Worm (Caenorhabditis elegans): ENCODE measurements around the gene ZK686.6.
A peak's percentile ranks its signal among the peaks of the same experiment; 100 is the strongest.

Gene ZK686.6

DNA sequence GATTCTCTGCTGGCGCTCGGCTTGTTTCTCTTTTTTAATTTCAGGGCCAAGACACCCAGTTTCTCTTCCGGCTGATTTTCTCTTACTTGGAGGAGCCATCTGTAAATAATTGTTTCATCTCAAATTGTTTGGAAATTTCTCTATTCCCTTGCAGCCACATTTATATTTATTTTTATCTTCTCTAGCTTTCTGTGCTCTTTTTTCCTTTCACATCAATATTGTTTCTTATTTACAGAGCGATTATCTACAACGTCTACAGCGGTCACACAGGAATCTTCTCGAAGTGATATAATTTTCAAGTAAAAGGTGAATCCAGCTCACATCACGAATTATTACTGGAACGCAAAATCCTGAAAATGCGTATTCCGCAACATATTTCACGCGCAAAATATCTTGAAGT is at the start of gene ZK686.6, which contains the start of gene ZK686.1:
Gene ZK686.6, minus strand, starts transcription at position 101 of the 400 bp plus-strand sequence.
Gene ZK686.1, plus strand, starts transcription at position 234 of the 400 bp plus-strand sequence.
- TF ChIP-seq ceh-83 (GFP tag; optimal IDR thresholded peaks at IDR 0.05) (no peak), ces-1 (GFP tag; optimal IDR thresholded peaks at IDR 0.05) (no peak), unc-120 (tag; optimal IDR thresholded peaks at IDR 0.05; ENCODE audit: poor library complexity, severe bottlenecking) (no peak), sem-2 (GFP tag; optimal IDR thresholded peaks at IDR 0.05) (no peak), unc-39 (tag; optimal IDR thresholded peaks at IDR 0.05) (no peak), nhr-237 (tag; optimal IDR thresholded peaks at IDR 0.05) (no peak), drap-1 (GFP tag; optimal IDR thresholded peaks at IDR 0.05) (no peak), sptf-1 (tag; optimal IDR thresholded peaks at IDR 0.05) (no peak), unc-62 (GFP tag; optimal IDR thresholded peaks at IDR 0.05) (no peak), snpc-4 (tag; optimal IDR thresholded peaks at IDR 0.05) (no peak), mab-5 (tag; optimal IDR thresholded peaks at IDR 0.05) (no peak), lin-13 (tag; optimal IDR thresholded peaks at IDR 0.05) (no peak), bed-3 (GFP tag; optimal IDR thresholded peaks at IDR 0.05) (no peak), mep-1 (tag; optimal IDR thresholded peaks at IDR 0.05) (no peak), lin-32 (GFP tag; optimal IDR thresholded peaks at IDR 0.05) (no peak), ham-2 (GFP tag; optimal IDR thresholded peaks at IDR 0.05) (no peak), pha-4 (tag; optimal IDR thresholded peaks at IDR 0.05) (no peak), nhr-12 (tag; optimal IDR thresholded peaks at IDR 0.05) (no peak), ceh-43 (GFP tag; optimal IDR thresholded peaks at IDR 0.05) (no peak), mls-2 (tag; optimal IDR thresholded peaks at IDR 0.05) (no peak)

- TF ChIP-seq flh-1 (GFP tag; optimal IDR thresholded peaks at IDR 0.05) (no peak), lsy-2 (tag; optimal IDR thresholded peaks at IDR 0.05) (peak; percentile 3)
Observed at ce11 chrIII:7819866-7820265, 47.1 kb upstream of the ZK686.6 start.

- TF ChIP-seq blmp-1 (tag; optimal IDR thresholded peaks at IDR 0.05) (no peak), unc-39 (tag; optimal IDR thresholded peaks at IDR 0.05) (no peak), zip-8 (tag; optimal IDR thresholded peaks at IDR 0.05) (no peak), elt-3 (tag; optimal IDR thresholded peaks at IDR 0.05) (no peak), sptf-1 (tag; optimal IDR thresholded peaks at IDR 0.05) (no peak), ceh-43 (GFP tag; optimal IDR thresholded peaks at IDR 0.05) (no peak), nhr-237 (tag; optimal IDR thresholded peaks at IDR 0.05) (no peak), unc-62 (GFP tag; optimal IDR thresholded peaks at IDR 0.05) (no peak), flh-1 (GFP tag; optimal IDR thresholded peaks at IDR 0.05) (no peak), nhr-28 (tag; optimal IDR thresholded peaks at IDR 0.05) (no peak), ceh-83 (GFP tag; optimal IDR thresholded peaks at IDR 0.05) (no peak), lin-32 (GFP tag; optimal IDR thresholded peaks at IDR 0.05) (no peak), snpc-4 (tag; optimal IDR thresholded peaks at IDR 0.05) (no peak), lsy-2 (tag; optimal IDR thresholded peaks at IDR 0.05) (no peak), mep-1 (tag; optimal IDR thresholded peaks at IDR 0.05) (no peak), ceh-39 (tag; optimal IDR thresholded peaks at IDR 0.05) (no peak)
Observed at ce11 chrIII:7818965-7819364, 46.2 kb upstream of the ZK686.6 start.

ce11 chrIII:7816463-7816862 is 43.7 kb upstream of the ZK686.6 start:
- TF ChIP-seq ztf-11 (tag; optimal IDR thresholded peaks at IDR 0.05) (no peak), unc-39 (tag; optimal IDR thresholded peaks at IDR 0.05) (no peak), blmp-1 (tag; optimal IDR thresholded peaks at IDR 0.05) (no peak), mab-5 (tag; optimal IDR thresholded peaks at IDR 0.05) (peak; percentile 99), zip-8 (tag; optimal IDR thresholded peaks at IDR 0.05) (peak; percentile 100), bed-3 (GFP tag; optimal IDR thresholded peaks at IDR 0.05) (no peak), unc-62 (GFP tag; optimal IDR thresholded peaks at IDR 0.05) (no peak)

ce11 chrIII:7815571-7816348 is 43.0 kb upstream of the ZK686.6 start:
- TF ChIP-seq lin-32 (GFP tag; optimal IDR thresholded peaks at IDR 0.05), result no peak
- TF ChIP-seq nhr-28 (tag; optimal IDR thresholded peaks at IDR 0.05), result no peak
- TF ChIP-seq hlh-1 (tag; optimal IDR thresholded peaks at IDR 0.05), result no peak
- peak; percentile 100 for TF ChIP-seq zip-8 (tag; optimal IDR thresholded peaks at IDR 0.05)
- no peak for TF ChIP-seq flh-1 (GFP tag; optimal IDR thresholded peaks at IDR 0.05)
- peak; percentile 91 for TF ChIP-seq mab-5 (tag; optimal IDR thresholded peaks at IDR 0.05)
- TF ChIP-seq unc-62 (GFP tag; optimal IDR thresholded peaks at IDR 0.05), result no peak
- no peak for TF ChIP-seq unc-120 (tag; optimal IDR thresholded peaks at IDR 0.05; ENCODE audit: poor library complexity, severe bottlenecking)
- TF ChIP-seq ceh-39 (tag; optimal IDR thresholded peaks at IDR 0.05), result no peak
